Fruit fly (Drosophila melanogaster): ENCODE measurements around the gene Osi11.

Osi11 gene

dm6 chr3R:6241289-6241688 is 27.3 kb downstream of the Osi11 start (continued):
- TF ChIP-seq CG5245 (GFP tag; optimal IDR thresholded peaks at IDR 0.05) (no peak), bsh (GFP tag; optimal IDR thresholded peaks at IDR 0.05) (peak in 1 of 2 experiments; percentile 59), CG2678 (tag; optimal IDR thresholded peaks at IDR 0.05) (peak; percentile 66), Kr (GFP tag; optimal IDR thresholded peaks at IDR 0.05) (no peak), CG12299 (tag; optimal IDR thresholded peaks at IDR 0.05) (no peak), CG12219 (GFP tag; optimal IDR thresholded peaks at IDR 0.05) (no peak), CG12659 (GFP tag; optimal IDR thresholded peaks at IDR 0.05) (peak; percentile 6), hbn (GFP tag; IDR thresholded peaks at IDR 0.05; ENCODE audit: partially characterized antibody) (no peak), Taf1 (GFP tag; IDR thresholded peaks at IDR 0.05) (no peak), slp2 (GFP tag; optimal IDR thresholded peaks at IDR 0.05) (no peak), pnt (GFP tag; optimal IDR thresholded peaks at IDR 0.05) (no peak), ATbp (GFP tag; optimal IDR thresholded peaks at IDR 0.05) (peak; percentile 69), cg (GFP tag; optimal IDR thresholded peaks at IDR 0.05) (no peak), bab2 (GFP tag; optimal IDR thresholded peaks at IDR 0.05) (no peak), tap (tag; optimal IDR thresholded peaks at IDR 0.05) (no peak), HLH3B (GFP tag; IDR thresholded peaks at IDR 0.05) (no peak), Dp (GFP tag; optimal IDR thresholded peaks at IDR 0.05) (no peak), Asciz (GFP tag; optimal IDR thresholded peaks at IDR 0.05) (peak; percentile 25), shn (GFP tag; optimal IDR thresholded peaks at IDR 0.05) (no peak), salm (tag; optimal IDR thresholded peaks at IDR 0.05) (no peak), cad (GFP tag; optimal IDR thresholded peaks at IDR 0.05) (no peak), Camta (GFP tag; optimal IDR thresholded peaks at IDR 0.05) (no peak), sc (optimal IDR thresholded peaks at IDR 0.05) (no peak), sc (GFP tag; optimal IDR thresholded peaks at IDR 0.05) (peak; percentile 27), HHEX (GFP tag; optimal IDR thresholded peaks at IDR 0.05) (no peak), vnd (GFP tag; IDR thresholded peaks at IDR 0.05; ENCODE audit: partially characterized antibody) (no peak), aop (GFP tag; IDR thresholded peaks at IDR 0.05) (no peak), H2.0 (GFP tag; IDR thresholded peaks at IDR 0.05) (no peak), Rx (GFP tag; IDR thresholded peaks at IDR 0.05) (no peak), BtbVII (GFP tag; optimal IDR thresholded peaks at IDR 0.05) (no peak), CG16779 (GFP tag; IDR thresholded peaks at IDR 0.05) (no peak), CG30020 (tag; optimal IDR thresholded peaks at IDR 0.05) (peak; percentile 6), tup (GFP tag; optimal IDR thresholded peaks at IDR 0.05) (no peak), Med (GFP tag) (no peak), Hr3 (GFP tag; optimal IDR thresholded peaks at IDR 0.05) (no peak), CG7963 (GFP tag; IDR thresholded peaks at IDR 0.05; ENCODE audit: partially characterized antibody) (no peak), Blimp-1 (GFP tag; optimal IDR thresholded peaks at IDR 0.05) (no peak), CG18476 (GFP tag; optimal IDR thresholded peaks at IDR 0.05) (no peak), ewg (GFP tag; optimal IDR thresholded peaks at IDR 0.05) (peak; percentile 29), CG16863 (GFP tag; optimal IDR thresholded peaks at IDR 0.05) (no peak), CG4730 (GFP tag; IDR thresholded peaks at IDR 0.05) (no peak), CG4360 (GFP tag; IDR thresholded peaks at IDR 0.05) (no peak), CG9437 (GFP tag; optimal IDR thresholded peaks at IDR 0.05) (peak; percentile 42), CG14860 (GFP tag; IDR thresholded peaks at IDR 0.05; ENCODE audit: partially characterized antibody) (no peak), Vsx1 (GFP tag; optimal IDR thresholded peaks at IDR 0.05) (no peak), CG10274 (GFP tag; optimal IDR thresholded peaks at IDR 0.05) (no peak), CG10147 (GFP tag; optimal IDR thresholded peaks at IDR 0.05) (no peak), row (GFP tag; IDR thresholded peaks at IDR 0.05) (0 out of 3 replicates have a peak, but pooled peaks have one; percentile 20), CG11085 (GFP tag; IDR thresholded peaks at IDR 0.05) (no peak), CG15514 (GFP tag; optimal IDR thresholded peaks at IDR 0.05) (no peak), odd (GFP tag; optimal IDR thresholded peaks at IDR 0.05) (no peak)
